Fruit fly (Drosophila melanogaster): ENCODE measurements around the gene CG42564.

Gene CG42564

DNA sequence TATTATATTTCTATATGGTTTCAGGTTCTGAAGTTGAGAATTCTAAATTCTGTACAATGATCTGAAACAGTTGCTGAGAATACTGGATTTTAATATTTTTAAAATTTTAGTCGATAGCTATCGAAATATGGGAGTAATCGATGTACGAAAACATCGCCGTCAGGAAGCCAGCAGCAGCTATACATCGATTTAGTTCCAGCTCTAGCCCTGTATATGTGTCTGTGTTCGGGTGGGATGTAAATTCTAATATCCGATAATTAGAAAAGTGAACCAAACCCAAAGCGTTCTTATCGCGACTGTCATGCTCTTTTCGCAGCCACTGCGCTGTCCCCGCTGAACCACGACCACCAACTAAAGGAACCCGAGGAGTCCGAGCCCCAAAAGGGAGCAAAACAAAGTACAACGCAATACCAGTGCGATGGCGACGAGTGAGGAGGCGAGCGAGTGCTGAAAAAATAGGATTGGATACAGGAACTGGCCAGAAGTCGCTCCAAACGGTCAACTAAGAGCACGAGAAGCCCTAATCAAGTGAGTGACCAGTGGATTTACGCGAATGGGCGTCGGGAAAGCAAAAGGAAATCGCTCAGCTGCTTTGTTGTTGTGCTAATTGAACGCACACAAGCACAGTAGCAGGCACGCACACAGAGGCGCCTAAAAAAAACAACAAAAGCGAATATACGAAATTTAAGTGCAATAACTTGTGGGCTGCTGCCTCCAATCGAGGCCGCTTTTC is 8.6 kb downstream of the CG42564 start, which contains the start of gene gzl (continued):
- TF ChIP-seq bbx (GFP tag; IDR thresholded peaks at IDR 0.05; ENCODE audit: partially characterized antibody) (peak; percentile 99), CG30403 (GFP tag; optimal IDR thresholded peaks at IDR 0.05) (no peak), HLH3B (GFP tag; IDR thresholded peaks at IDR 0.05) (no peak), oc (tag; optimal IDR thresholded peaks at IDR 0.05) (no peak), tll (GFP tag; optimal IDR thresholded peaks at IDR 0.05) (no peak), CG13894 (tag; optimal IDR thresholded peaks at IDR 0.05) (no peak), trem (tag; optimal IDR thresholded peaks at IDR 0.05) (peak; percentile 61), eve (GFP tag; optimal IDR thresholded peaks at IDR 0.05) (no peak), ems (GFP tag; optimal IDR thresholded peaks at IDR 0.05) (no peak), danr (GFP tag; IDR thresholded peaks at IDR 0.05) (no peak), chinmo (GFP tag; IDR thresholded peaks at IDR 0.05; ENCODE audit: partially characterized antibody) (peak; percentile 97), CG9876 (GFP tag; optimal IDR thresholded peaks at IDR 0.05) (no peak), CG17385 (GFP tag; optimal IDR thresholded peaks at IDR 0.05) (no peak), pita (GFP tag; optimal IDR thresholded peaks at IDR 0.05) (no peak), CG1832 (GFP tag; optimal IDR thresholded peaks at IDR 0.05) (no peak), kah (GFP tag; optimal IDR thresholded peaks at IDR 0.05) (no peak), CG18476 (GFP tag; optimal IDR thresholded peaks at IDR 0.05) (no peak), ato (GFP tag; IDR thresholded peaks at IDR 0.05; ENCODE audit: partially characterized antibody) (peak; percentile 96), Abd-B (GFP tag; optimal IDR thresholded peaks at IDR 0.05) (no peak), Gug (GFP tag; IDR thresholded peaks at IDR 0.05) (no peak), fd102C (GFP tag; optimal IDR thresholded peaks at IDR 0.05) (no peak), CG12659 (GFP tag; optimal IDR thresholded peaks at IDR 0.05) (peak; percentile 29), insv (GFP tag; optimal IDR thresholded peaks at IDR 0.05) (no peak), CG9797 (GFP tag; optimal IDR thresholded peaks at IDR 0.05) (peak; percentile 30), tap (tag; optimal IDR thresholded peaks at IDR 0.05) (no peak), Jarid2 (GFP tag; optimal IDR thresholded peaks at IDR 0.05) (no peak), CG3726 (GFP tag; IDR thresholded peaks at IDR 0.05) (no peak), B-H2 (GFP tag; optimal IDR thresholded peaks at IDR 0.05) (peak; percentile 58), da (GFP tag; optimal IDR thresholded peaks at IDR 0.05) (no peak), dmrt99B (tag; optimal IDR thresholded peaks at IDR 0.05) (no peak), CG6791 (GFP tag; IDR thresholded peaks at IDR 0.05; ENCODE audit: partially characterized antibody) (peak; percentile 99), slou (GFP tag; optimal IDR thresholded peaks at IDR 0.05) (no peak), CG34422 (GFP tag; IDR thresholded peaks at IDR 0.05) (no peak), sc (optimal IDR thresholded peaks at IDR 0.05) (no peak), sc (GFP tag; optimal IDR thresholded peaks at IDR 0.05) (no peak), CG8281 (tag; optimal IDR thresholded peaks at IDR 0.05) (no peak), sd (tag; optimal IDR thresholded peaks at IDR 0.05) (no peak), Med (GFP tag) (peak; percentile 87), CG17829 (tag; optimal IDR thresholded peaks at IDR 0.05) (peak; percentile 21), CG10431 (GFP tag; optimal IDR thresholded peaks at IDR 0.05) (no peak), fd96Cb (tag; optimal IDR thresholded peaks at IDR 0.05) (no peak), sisA (GFP tag; IDR thresholded peaks at IDR 0.05) (no peak), CG3838 (GFP tag; optimal IDR thresholded peaks at IDR 0.05) (no peak), CG10267 (tag; optimal IDR thresholded peaks at IDR 0.05) (peak; percentile 39), CG15696 (tag; optimal IDR thresholded peaks at IDR 0.05) (no peak), CkIIα-i1 (GFP tag; IDR thresholded peaks at IDR 0.05) (no peak), BtbVII (GFP tag; optimal IDR thresholded peaks at IDR 0.05) (no peak), CG1603 (tag; optimal IDR thresholded peaks at IDR 0.05) (peak; percentile 60), CG4328 (GFP tag; optimal IDR thresholded peaks at IDR 0.05) (no peak)

Data from whole organism, embryonic.